Fruit fly (Drosophila melanogaster) whole organism, embryonic: Measurements from ENCODE around the gene Polr1H.
A peak's percentile ranks its signal among the peaks of the same experiment; 100 is the strongest.

Experiments used
- Ada2b ChIP-seq: fragments of 200-800 bp; sonication (Bioruptor generic); IDR thresholded peaks from 2 replicates; pipeline ENCODE4 v1.3.6; 2022; ENCODE audit warnings: missing biosample characterization, missing genetic modification characterization
- Atf6 ChIP-seq: fragments of 200-800 bp; sonication (Bioruptor generic); IDR thresholded peaks from 2 replicates; pipeline ENCODE4 v1.3.6; 2022; ENCODE audit warnings: missing biosample characterization, missing genetic modification characterization
- Bgb ChIP-seq: fragments of 200-800 bp; sonication (Bioruptor generic); IDR thresholded peaks from 2 replicates; pipeline ENCODE4 v1.3.6; 2022; ENCODE audit warnings: missing biosample characterization, missing genetic modification characterization; ENCODE audit not compliant: partially characterized antibody
- CG10979 ChIP-seq: fragments of 200-800 bp; sonication (Bioruptor generic); optimal IDR thresholded peaks from 2 replicates; lab custom pipeline; 2018; ENCODE audit warnings: missing biosample characterization, mild to moderate bottlenecking, missing genetic modification characterization, moderate library complexity
- CG12744 ChIP-seq: fragments of 200-800 bp; sonication (Bioruptor generic); optimal IDR thresholded peaks from 2 replicates; lab custom pipeline; 2016; ENCODE audit warnings: missing biosample characterization, missing genetic modification characterization
- CG14014 ChIP-seq: fragments of 200-800 bp; sonication (Bioruptor generic); IDR thresholded peaks from 2 replicates; pipeline ENCODE4 v1.3.6; 2022; ENCODE audit warnings: missing biosample characterization, missing genetic modification characterization
- CG14860 ChIP-seq: fragments of 200-800 bp; sonication (Bioruptor generic); IDR thresholded peaks from 3 replicates; pipeline ENCODE4 v1.3.6; 2022; ENCODE audit warnings: missing biosample characterization, missing genetic modification characterization; ENCODE audit not compliant: partially characterized antibody
- CG15514 ChIP-seq: fragments of 200-800 bp; sonication (Bioruptor generic); optimal IDR thresholded peaks from 3 replicates; lab custom pipeline; 2017; ENCODE audit warnings: missing biosample characterization, missing genetic modification characterization, mild to moderate bottlenecking, moderate library complexity, missing genetic modification reagents
- CG15601 ChIP-seq: fragments of 200-800 bp; sonication (Bioruptor generic); optimal IDR thresholded peaks from 3 replicates; lab custom pipeline; 2019; ENCODE audit warnings: missing biosample characterization, mild to moderate bottlenecking, missing genetic modification characterization, moderate library complexity
- CG1832 ChIP-seq: fragments of 200-800 bp; sonication (Bioruptor generic); optimal IDR thresholded peaks from 2 replicates; lab custom pipeline; 2017; ENCODE audit warnings: missing biosample characterization, mild to moderate bottlenecking, missing genetic modification characterization, inconsistent platforms
- CG3065 ChIP-seq: fragments of 200-800 bp; sonication (Bioruptor generic); optimal IDR thresholded peaks from 2 replicates; lab custom pipeline; 2016; ENCODE audit warnings: missing biosample characterization, missing genetic modification characterization
- CG32767 ChIP-seq: fragments of 200-800 bp; sonication (Bioruptor generic); IDR thresholded peaks from 2 replicates; pipeline ENCODE4 v1.3.6; 2022; ENCODE audit warnings: missing biosample characterization, missing genetic modification characterization
- CG7556 ChIP-seq: fragments of 200-800 bp; sonication (Bioruptor generic); optimal IDR thresholded peaks from 2 replicates; lab custom pipeline; 2017; ENCODE audit warnings: missing biosample characterization, mild to moderate bottlenecking, missing genetic modification characterization
- CG7839 ChIP-seq: fragments of 200-800 bp; sonication (Bioruptor generic); optimal IDR thresholded peaks from 3 replicates; lab custom pipeline; 2018; ENCODE audit warnings: missing biosample characterization, mild to moderate bottlenecking, missing genetic modification characterization, moderate library complexity
- CG8290 ChIP-seq, 3 experiments: fragments of 200-800 bp; sonication (Bioruptor generic); optimal IDR thresholded peaks; 2 replicates each; lab custom pipeline; 2016 to 2019; ENCODE audit warnings: missing biosample characterization in 3 of 3, missing genetic modification characterization in 3 of 3, mild to moderate bottlenecking in 2 of 3, moderate library complexity in 1 of 3
- CG8478 ChIP-seq: fragments of >200 bp; optimal IDR thresholded peaks from 2 replicates; lab custom pipeline; 2018
- CG9437 ChIP-seq: fragments of 200-800 bp; sonication (Bioruptor generic); optimal IDR thresholded peaks from 2 replicates; lab custom pipeline; 2018; ENCODE audit warnings: missing biosample characterization, mild to moderate bottlenecking, missing genetic modification characterization
- CG9727 ChIP-seq: fragments of 200-800 bp; sonication (Bioruptor generic); optimal IDR thresholded peaks from 3 replicates; lab custom pipeline; 2017; ENCODE audit warnings: missing biosample characterization, mild to moderate bottlenecking, missing genetic modification characterization
- CTCF ChIP-seq: fragments of 200-800 bp; sonication (Bioruptor generic); optimal IDR thresholded peaks from 2 replicates; lab custom pipeline; 2017; ENCODE audit warnings: missing biosample characterization, mild to moderate bottlenecking, missing genetic modification characterization, moderate library complexity
- Deaf1 ChIP-seq: fragments of 200-800 bp; optimal IDR thresholded peaks from 3 replicates; lab custom pipeline; 2019; ENCODE audit warnings: missing biosample characterization, mild to moderate bottlenecking, missing genetic modification characterization, moderate library complexity
- Dip2 ChIP-seq: fragments of 200-800 bp; sonication (Bioruptor generic); IDR thresholded peaks from 2 replicates; pipeline ENCODE4 v1.3.6; 2022; ENCODE audit warnings: missing biosample characterization, missing genetic modification characterization
- Dll ChIP-seq: fragments of 200-800 bp; sonication (Bioruptor generic); IDR thresholded peaks from 4 replicates; pipeline ENCODE4 v1.3.6; 2022; ENCODE audit warnings: missing biosample characterization, missing genetic modification characterization; ENCODE audit not compliant: partially characterized antibody
- Doc3 ChIP-seq: fragments of 200-800 bp; sonication (Bioruptor generic); IDR thresholded peaks from 3 replicates; pipeline ENCODE4 v1.3.6; 2022; ENCODE audit warnings: missing biosample characterization, missing genetic modification characterization; ENCODE audit not compliant: partially characterized antibody
- Hr51 ChIP-seq, 2 experiments: fragments of 200-800 bp; sonication (Bioruptor generic); optimal IDR thresholded peaks; 2 replicates in 1 of 2; 3 replicates in 1 of 2; lab custom pipeline; 2016 to 2018; ENCODE audit warnings: missing biosample characterization in 2 of 2, missing genetic modification characterization in 2 of 2, mild to moderate bottlenecking in 1 of 2, moderate library complexity in 1 of 2
- MBD-R2 ChIP-seq: fragments of 200-800 bp; sonication (Bioruptor generic); IDR thresholded peaks from 2 replicates; pipeline ENCODE4 v1.3.6; 2022; ENCODE audit warnings: missing biosample characterization, missing genetic modification characterization
- Oli ChIP-seq: fragments of 200-800 bp; sonication (Bioruptor generic); optimal IDR thresholded peaks from 2 replicates; lab custom pipeline; 2018; ENCODE audit warnings: missing biosample characterization, mild to moderate bottlenecking, missing genetic modification characterization, moderate library complexity
- Opbp ChIP-seq: fragments of 200-800 bp; sonication (Bioruptor generic); IDR thresholded peaks from 3 replicates; pipeline ENCODE4 v1.3.6; 2022; ENCODE audit warnings: missing biosample characterization, missing genetic modification characterization; ENCODE audit not compliant: partially characterized antibody
- Trl ChIP-seq, 3 experiments: fragments of >200 bp in 2 of 3; fragments of 200-800 bp in 1 of 3; sonication (Bioruptor generic) in 1 of 3; optimal IDR thresholded peaks; 2 replicates in 1 of 3; 3 replicates in 2 of 3; lab custom pipeline; 2016 to 2017; ENCODE audit warnings: missing biosample characterization in 1 of 3, missing genetic modification characterization in 1 of 3
- YL-1 ChIP-seq: fragments of 200-800 bp; sonication (Bioruptor generic); optimal IDR thresholded peaks from 3 replicates; lab custom pipeline; 2017; ENCODE audit warnings: missing biosample characterization, mild to moderate bottlenecking, missing genetic modification characterization
- cg ChIP-seq: fragments of 200-800 bp; sonication (Bioruptor generic); optimal IDR thresholded peaks from 3 replicates; lab custom pipeline; 2019; ENCODE audit warnings: missing biosample characterization, mild to moderate bottlenecking, missing genetic modification characterization, moderate library complexity
- ewg ChIP-seq: fragments of 200-800 bp; sonication (Bioruptor generic); optimal IDR thresholded peaks from 3 replicates; lab custom pipeline; 2017; ENCODE audit warnings: mild to moderate bottlenecking, missing biosample characterization, missing genetic modification reagents, missing genetic modification characterization
- hbn ChIP-seq: fragments of 200-800 bp; sonication (Bioruptor generic); IDR thresholded peaks from 2 replicates; pipeline ENCODE4 v1.3.6; 2022; ENCODE audit warnings: missing biosample characterization, missing genetic modification characterization; ENCODE audit not compliant: partially characterized antibody
- mirr ChIP-seq: fragments of 200-800 bp; sonication (Bioruptor generic); optimal IDR thresholded peaks from 3 replicates; lab custom pipeline; 2018; ENCODE audit warnings: missing biosample characterization, mild to moderate bottlenecking, missing genetic modification characterization
- nau ChIP-seq: fragments of 200-800 bp; sonication (Bioruptor generic); optimal IDR thresholded peaks from 3 replicates; lab custom pipeline; 2017; ENCODE audit warnings: missing biosample characterization, mild to moderate bottlenecking, missing genetic modification characterization, missing genetic modification reagents
- nom ChIP-seq: fragments of 200-800 bp; sonication (Bioruptor generic); optimal IDR thresholded peaks from 2 replicates; lab custom pipeline; 2017; ENCODE audit warnings: missing biosample characterization, missing genetic modification characterization, mild to moderate bottlenecking, moderate library complexity, missing genetic modification reagents
- p53 ChIP-seq: fragments of 200-800 bp; sonication (Bioruptor generic); optimal IDR thresholded peaks from 2 replicates; lab custom pipeline; 2016; ENCODE audit warnings: missing biosample characterization, missing genetic modification characterization
- pb ChIP-seq: fragments of 200-800 bp; sonication (Bioruptor generic); optimal IDR thresholded peaks from 3 replicates; lab custom pipeline; 2016; ENCODE audit warnings: missing biosample characterization, missing genetic modification characterization
- sens ChIP-seq: fragments of 200-800 bp; sonication (Bioruptor generic); peaks from one replicate; lab custom pipeline; 2016; ENCODE audit warnings: missing biosample characterization, missing genetic modification characterization
- sens-2 ChIP-seq: fragments of 200-800 bp; sonication (Bioruptor generic); IDR thresholded peaks from 2 replicates; pipeline ENCODE4 v1.3.6; 2022; ENCODE audit warnings: missing biosample characterization, missing genetic modification characterization
- shn ChIP-seq: fragments of 200-800 bp; sonication (Bioruptor generic); optimal IDR thresholded peaks from 3 replicates; lab custom pipeline; 2016; ENCODE audit warnings: missing biosample characterization, missing genetic modification characterization
- slbo ChIP-seq: fragments of 200-800 bp; sonication (Bioruptor generic); IDR thresholded peaks from 2 replicates; pipeline ENCODE4 v1.3.6; 2022; ENCODE audit warnings: missing biosample characterization, missing genetic modification characterization
- sr ChIP-seq: fragments of 200-800 bp; sonication (Bioruptor generic); IDR thresholded peaks from 3 replicates; pipeline ENCODE4 v1.3.6; 2022; ENCODE audit warnings: missing biosample characterization, missing genetic modification characterization
- tna ChIP-seq: fragments of 200-800 bp; sonication (Bioruptor generic); IDR thresholded peaks from 2 replicates; pipeline ENCODE4 v1.3.6; 2022; ENCODE audit warnings: missing biosample characterization, missing genetic modification characterization; ENCODE audit not compliant: partially characterized antibody
- toy ChIP-seq: fragments of 200-800 bp; sonication (Bioruptor generic); IDR thresholded peaks from 2 replicates; pipeline ENCODE4 v1.3.6; 2022; ENCODE audit warnings: missing biosample characterization, missing genetic modification characterization
- wor ChIP-seq: fragments of 200-800 bp; sonication (Bioruptor generic); IDR thresholded peaks from 2 replicates; pipeline ENCODE4 v1.3.6; 2022; ENCODE audit warnings: missing biosample characterization, missing genetic modification characterization

Polr1H gene

DNA sequence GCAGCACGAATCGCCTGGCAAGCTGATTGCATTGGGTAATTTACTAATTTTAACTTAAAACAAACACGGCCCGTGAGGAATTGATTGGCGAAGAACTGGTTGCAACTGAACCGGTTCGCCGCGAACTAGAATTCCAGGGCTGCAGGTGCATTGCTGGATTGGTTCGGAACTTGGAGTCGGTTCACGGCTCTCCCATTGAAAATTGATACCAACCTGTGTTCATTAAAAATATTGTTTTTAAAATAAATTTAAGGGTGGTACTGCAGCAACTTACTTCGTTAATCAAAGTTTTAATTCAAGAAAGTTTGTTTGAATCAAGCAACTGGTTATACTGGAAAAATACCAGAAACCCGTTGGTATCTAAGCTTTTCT is 44.9 kb upstream of the Polr1H start, which contains the start of gene CASK (continued):
- TF ChIP-seq shn, result no peak
- TF ChIP-seq CG14014 (GFP tag; lab: Robert Waterston, UW), result no peak
- peak; percentile 11 for TF ChIP-seq CG15601 (tag; lab: Kevin White, UChicago)
- no peak for TF ChIP-seq CG7556 (GFP tag; lab: Kevin White, UChicago)
- TF ChIP-seq Bgb (GFP tag; lab: Robert Waterston, UW), result peak; percentile 14; the same call in 1 of the 2 replicates

dm6 chr3R:21821684-21822561 is 44.3 kb upstream of the Polr1H start:
- TF ChIP-seq nom, result peak; percentile 39
- peak; percentile 35 for TF ChIP-seq YL-1
- peak; percentile 44 for TF ChIP-seq CG8478
- TF ChIP-seq sr (GFP tag; lab: Robert Waterston, UW), result peak; percentile 32; the same call in 1 of the 3 replicates
- TF ChIP-seq CG9437 (GFP tag; lab: Kevin White, UChicago), result no peak
- no peak for TF ChIP-seq CG15514
- 0 out of 3 replicates have a peak, but pooled peaks have one; percentile 9 for TF ChIP-seq Opbp (GFP tag; lab: Robert Waterston, UW)
- TF ChIP-seq CG7839 (tag; lab: Kevin White, UChicago), result no peak
- 0 out of 2 replicates have a peak, but pooled peaks have one; percentile 28 for TF ChIP-seq sens-2
- TF ChIP-seq Atf6 (GFP tag; lab: Robert Waterston, UW), result 0 out of 2 replicates have a peak, but pooled peaks have one; percentile 20
- 0 out of 2 replicates have a peak, but pooled peaks have one; percentile 57 for TF ChIP-seq MBD-R2
- TF ChIP-seq CG14860, result 0 out of 3 replicates have a peak, but pooled peaks have one; percentile 7
- TF ChIP-seq CG9727 (GFP tag; lab: Kevin White, UChicago), result no peak
- peak; percentile 89 for TF ChIP-seq Dip2 (GFP tag; lab: Robert Waterston, UW)
- no peak for TF ChIP-seq CG12744 (GFP tag; lab: Kevin White, UChicago)
- TF ChIP-seq p53 (GFP tag; lab: Kevin White, UChicago), result no peak
- TF ChIP-seq mirr (GFP tag; lab: Kevin White, UChicago), result peak; percentile 15
- 0 out of 2 replicates have a peak, but pooled peaks have one; percentile 27 for TF ChIP-seq toy
- TF ChIP-seq CG3065 (GFP tag; lab: Kevin White, UChicago), result peak; percentile 95
- 0 out of 4 replicates have a peak, but pooled peaks have one; percentile 33 for TF ChIP-seq Dll (GFP tag; lab: Robert Waterston, UW)
- peak; percentile 88 for TF ChIP-seq cg (GFP tag; lab: Kevin White, UChicago)
- peak; percentile 39 to 49 for TF ChIP-seq Trl (optimal IDR thresholded peaks at IDR 0.05; lab: Kevin White, UChicago)
- TF ChIP-seq Trl (GFP tag; optimal IDR thresholded peaks at IDR 0.05; lab: Kevin White, UChicago), result no peak
- TF ChIP-seq tna (GFP tag; lab: Robert Waterston, UW), result no peak
- TF ChIP-seq wor (GFP tag; lab: Robert Waterston, UW), result no peak
- no peak for TF ChIP-seq pb (GFP tag; lab: Kevin White, UChicago)
- TF ChIP-seq CG8290 (GFP tag; optimal IDR thresholded peaks at IDR 0.05; lab: Kevin White, UChicago), result no peak
- TF ChIP-seq CG8290 (tag; optimal IDR thresholded peaks at IDR 0.05; lab: Kevin White, UChicago), result peak in 1 of 2 experiments; percentile 26
- peak; percentile 92 for TF ChIP-seq ewg (GFP tag; lab: Kevin White, UChicago)
- no peak for TF ChIP-seq hbn (GFP tag; lab: Robert Waterston, UW)
- peak; percentile 38 for TF ChIP-seq CG1832 (GFP tag; lab: Kevin White, UChicago)
- peak; percentile 70 for TF ChIP-seq Deaf1 (tag; lab: Kevin White, UChicago)
- peak; percentile 46; the same call in 1 of the 2 replicates for TF ChIP-seq CG32767 (GFP tag; lab: Robert Waterston, UW)
- peak; percentile 92 for TF ChIP-seq CTCF
- TF ChIP-seq Hr51 (GFP tag; optimal IDR thresholded peaks at IDR 0.05; lab: Kevin White, UChicago), result no peak
- no peak for TF ChIP-seq sens (GFP tag; lab: Kevin White, UChicago)
- TF ChIP-seq CG10979 (tag; lab: Kevin White, UChicago), result peak; percentile 37
- TF ChIP-seq slbo (GFP tag; lab: Robert Waterston, UW), result 0 out of 2 replicates have a peak, but pooled peaks have one; percentile 2
- peak; percentile 11 for TF ChIP-seq nau (GFP tag; lab: Kevin White, UChicago)
- TF ChIP-seq Oli (tag; lab: Kevin White, UChicago), result no peak
- no peak for TF ChIP-seq Doc3 (GFP tag; lab: Robert Waterston, UW)
- TF ChIP-seq Ada2b (GFP tag; lab: Robert Waterston, UW), result no peak
